Fruit fly (Drosophila melanogaster) whole organism, embryonic: ENCODE results near the gene Lamtor3.

Experiments used
- B-H2 ChIP-seq: fragments of 200-800 bp; sonication (Bioruptor generic); optimal IDR thresholded peaks from 2 replicates; lab custom pipeline; 2018; ENCODE audit warnings: missing biosample characterization, mild to moderate bottlenecking, missing genetic modification characterization
- Bgb ChIP-seq: fragments of 200-800 bp; sonication (Bioruptor generic); IDR thresholded peaks from 2 replicates; pipeline ENCODE4 v1.3.6; 2022; ENCODE audit warnings: missing biosample characterization, missing genetic modification characterization; ENCODE audit not compliant: partially characterized antibody
- CG11560 ChIP-seq: fragments of 200-800 bp; sonication (Bioruptor generic); IDR thresholded peaks from 3 replicates; pipeline ENCODE4 v1.3.6; 2022; ENCODE audit warnings: missing biosample characterization, missing genetic modification characterization
- CG11723 ChIP-seq: fragments of 200-800 bp; sonication (Bioruptor generic); optimal IDR thresholded peaks from 2 replicates; lab custom pipeline; 2017; ENCODE audit warnings: missing biosample characterization, mild to moderate bottlenecking, missing genetic modification characterization
- CG12659 ChIP-seq: fragments of 200-800 bp; sonication (Bioruptor generic); optimal IDR thresholded peaks from 3 replicates; lab custom pipeline; 2017; ENCODE audit warnings: mild to moderate bottlenecking, missing biosample characterization, missing genetic modification reagents, missing genetic modification characterization
- CG13123 ChIP-seq: fragments of 200-800 bp; sonication (Bioruptor generic); optimal IDR thresholded peaks from 2 replicates; lab custom pipeline; 2016; ENCODE audit warnings: missing biosample characterization, missing genetic modification characterization
- CG14667 ChIP-seq: fragments of 200-800 bp; sonication (Bioruptor generic); IDR thresholded peaks from 2 replicates; pipeline ENCODE4 v1.3.6; 2022; ENCODE audit warnings: missing biosample characterization, missing genetic modification characterization
- CG18011 ChIP-seq: fragments of 200-800 bp; sonication (Bioruptor generic); optimal IDR thresholded peaks from 2 replicates; lab custom pipeline; 2017; ENCODE audit warnings: missing biosample characterization, missing genetic modification characterization, mild to moderate bottlenecking, moderate library complexity, missing genotype
- CG2116 ChIP-seq: fragments of 200-800 bp; sonication (Bioruptor generic); optimal IDR thresholded peaks from 3 replicates; lab custom pipeline; 2018; ENCODE audit warnings: missing biosample characterization, mild to moderate bottlenecking, missing genetic modification characterization
- CG31388 ChIP-seq: fragments of 200-800 bp; sonication (Bioruptor generic); optimal IDR thresholded peaks from 2 replicates; lab custom pipeline; 2016; ENCODE audit warnings: missing biosample characterization, missing genetic modification characterization
- CG32532 ChIP-seq: fragments of 200-800 bp; sonication (Bioruptor generic); IDR thresholded peaks from 2 replicates; pipeline ENCODE4 v1.3.6; 2022; ENCODE audit warnings: missing biosample characterization, missing genetic modification characterization
- CG32772 ChIP-seq: fragments of 200-800 bp; sonication (Bioruptor generic); IDR thresholded peaks from 2 replicates; pipeline ENCODE4 v1.3.6; 2022; ENCODE audit warnings: missing biosample characterization, missing genetic modification characterization
- CG33213 ChIP-seq: fragments of 200-800 bp; sonication (Bioruptor generic); optimal IDR thresholded peaks from 3 replicates; lab custom pipeline; 2016; ENCODE audit warnings: missing biosample characterization, missing genetic modification characterization
- CG43689 ChIP-seq: fragments of 200-800 bp; sonication (Bioruptor generic); IDR thresholded peaks from 2 replicates; pipeline ENCODE4 v1.3.6; 2022; ENCODE audit warnings: missing biosample characterization, missing genetic modification characterization
- CG6689 ChIP-seq: fragments of 200-800 bp; sonication (Bioruptor generic); IDR thresholded peaks from 2 replicates; pipeline ENCODE4 v1.3.6; 2022; ENCODE audit warnings: missing biosample characterization, missing genetic modification characterization
- CG9727 ChIP-seq: fragments of 200-800 bp; sonication (Bioruptor generic); optimal IDR thresholded peaks from 3 replicates; lab custom pipeline; 2017; ENCODE audit warnings: missing biosample characterization, mild to moderate bottlenecking, missing genetic modification characterization
- CG9876 ChIP-seq: fragments of 200-800 bp; sonication (Bioruptor generic); optimal IDR thresholded peaks from 2 replicates; lab custom pipeline; 2016; ENCODE audit warnings: missing biosample characterization, missing genetic modification characterization
- Deaf1 ChIP-seq: fragments of 200-800 bp; optimal IDR thresholded peaks from 3 replicates; lab custom pipeline; 2019; ENCODE audit warnings: missing biosample characterization, mild to moderate bottlenecking, missing genetic modification characterization, moderate library complexity
- Drgx ChIP-seq: fragments of 200-800 bp; sonication (Bioruptor generic); IDR thresholded peaks from 2 replicates; pipeline ENCODE4 v1.3.6; 2022; ENCODE audit warnings: missing biosample characterization, missing genetic modification characterization
- Ets65A ChIP-seq: fragments of 200-800 bp; sonication (Bioruptor generic); peaks from one replicate; lab custom pipeline; 2016; ENCODE audit warnings: missing biosample characterization, missing genetic modification characterization
- H15 ChIP-seq: fragments of 200-800 bp; sonication (Bioruptor generic); IDR thresholded peaks from 3 replicates; pipeline ENCODE4 v1.3.6; 2022; ENCODE audit warnings: missing biosample characterization, missing genetic modification characterization
- HmgZ ChIP-seq: fragments of 200-800 bp; sonication (Bioruptor generic); optimal IDR thresholded peaks from 2 replicates; lab custom pipeline; 2018; ENCODE audit warnings: missing biosample characterization, mild to moderate bottlenecking, missing genetic modification characterization
- Hr39 ChIP-seq: fragments of >200 bp; optimal IDR thresholded peaks from 2 replicates; lab custom pipeline; 2017
- Hr78 ChIP-seq, 2 experiments: fragments of 200-800 bp in 1 of 2; fragments of >200 bp in 1 of 2; sonication (Bioruptor generic) in 1 of 2; optimal IDR thresholded peaks; 2 replicates each; lab custom pipeline; 2017 to 2019; ENCODE audit warnings: missing biosample characterization in 2 of 2, missing genetic modification characterization in 2 of 2, mild to moderate bottlenecking in 1 of 2, moderate library complexity in 1 of 2
- Lim3 ChIP-seq: fragments of 200-800 bp; sonication (Bioruptor generic); IDR thresholded peaks from 2 replicates; pipeline ENCODE4 v1.3.6; 2022; ENCODE audit warnings: missing biosample characterization, missing genetic modification characterization
- Meics ChIP-seq: fragments of 200-800 bp; sonication (Bioruptor generic); optimal IDR thresholded peaks from 2 replicates; lab custom pipeline; 2017; ENCODE audit warnings: missing biosample characterization, mild to moderate bottlenecking, missing genetic modification characterization
- NFAT ChIP-seq: fragments of 200-800 bp; sonication (Bioruptor generic); IDR thresholded peaks from 2 replicates; pipeline ENCODE4 v1.3.6; 2022; ENCODE audit warnings: missing biosample characterization, missing genetic modification characterization
- Pdp1 ChIP-seq, 2 experiments: fragments of 200-800 bp; sonication (Bioruptor generic); optimal IDR thresholded peaks; 3 replicates each; lab custom pipeline; 2016; ENCODE audit warnings: missing biosample characterization in 2 of 2, missing genetic modification characterization in 2 of 2, mild to moderate bottlenecking in 1 of 2, moderate library complexity in 1 of 2
- Sin3A ChIP-seq: fragments of >200 bp; optimal IDR thresholded peaks from 2 replicates; lab custom pipeline; 2018
- Usf ChIP-seq: fragments of 200-800 bp; sonication (Bioruptor generic); optimal IDR thresholded peaks from 2 replicates; lab custom pipeline; 2017; ENCODE audit warnings: missing genotype, missing biosample characterization, missing genetic modification characterization
- Xrp1 ChIP-seq: fragments of 200-800 bp; sonication (Bioruptor generic); IDR thresholded peaks from 2 replicates; pipeline ENCODE4 v1.3.6; 2022; ENCODE audit warnings: missing biosample characterization, missing genetic modification characterization
- YL-1 ChIP-seq: fragments of 200-800 bp; sonication (Bioruptor generic); optimal IDR thresholded peaks from 3 replicates; lab custom pipeline; 2017; ENCODE audit warnings: missing biosample characterization, mild to moderate bottlenecking, missing genetic modification characterization
- ab ChIP-seq: fragments of 200-800 bp; sonication (Bioruptor generic); optimal IDR thresholded peaks from 2 replicates; lab custom pipeline; 2016; ENCODE audit warnings: missing biosample characterization, missing genetic modification characterization
- aop ChIP-seq: fragments of 200-800 bp; sonication (Bioruptor generic); IDR thresholded peaks from 2 replicates; pipeline ENCODE4 v1.3.6; 2022; ENCODE audit warnings: missing biosample characterization, missing genetic modification characterization
- ap ChIP-seq: fragments of 200-800 bp; sonication (Bioruptor generic); IDR thresholded peaks from 2 replicates; pipeline ENCODE4 v1.3.6; 2022; ENCODE audit warnings: missing biosample characterization, missing genetic modification characterization
- ash1 ChIP-seq: fragments of 200-800 bp; sonication (Bioruptor generic); optimal IDR thresholded peaks from 2 replicates; lab custom pipeline; 2018; ENCODE audit warnings: missing biosample characterization, mild to moderate bottlenecking, missing genetic modification characterization
- bowl ChIP-seq: fragments of 200-800 bp; sonication (Bioruptor generic); IDR thresholded peaks from 2 replicates; pipeline ENCODE4 v1.3.6; 2022; ENCODE audit warnings: missing biosample characterization, missing genetic modification characterization
- cad ChIP-seq: fragments of >200 bp; optimal IDR thresholded peaks from 2 replicates; lab custom pipeline; 2017; ENCODE audit warnings: missing biosample characterization, missing genetic modification characterization
- chif ChIP-seq, 2 experiments: fragments of 200-800 bp; sonication (Bioruptor generic); optimal IDR thresholded peaks; 3 replicates each; lab custom pipeline; 2016; ENCODE audit warnings: missing biosample characterization in 2 of 2, missing genetic modification characterization in 2 of 2
- dimm ChIP-seq: fragments of 200-800 bp; sonication (Bioruptor generic); IDR thresholded peaks from 2 replicates; pipeline ENCODE4 v1.3.6; 2022; ENCODE audit warnings: missing biosample characterization, missing genetic modification characterization
- klu ChIP-seq: fragments of 200-800 bp; sonication (Bioruptor generic); IDR thresholded peaks from 2 replicates; pipeline ENCODE4 v1.3.6; 2022; ENCODE audit warnings: missing biosample characterization, missing genetic modification characterization
- lola ChIP-seq, 3 experiments: fragments of >200 bp in 2 of 3; fragments of 200-800 bp in 1 of 3; sonication (Bioruptor generic) in 1 of 3; optimal IDR thresholded peaks; 2 replicates each; lab custom pipeline; 2017 to 2019; ENCODE audit warnings: missing biosample characterization in 3 of 3, missing genetic modification characterization in 3 of 3, mild to moderate bottlenecking in 1 of 3, moderate library complexity in 1 of 3
- lov ChIP-seq, 2 experiments: fragments of 200-800 bp in 1 of 2; fragments of >200 bp in 1 of 2; sonication (Bioruptor generic) in 1 of 2; IDR thresholded peaks in 1 of 2; optimal IDR thresholded peaks in 1 of 2; 2 replicates in 1 of 2; 3 replicates in 1 of 2; pipeline versions ENCODE4 v1.3.6 to Lab custom; 2017 to 2022; ENCODE audit warnings: missing biosample characterization in 1 of 2, missing genetic modification characterization in 1 of 2
- ranshi ChIP-seq: fragments of 200-800 bp; sonication (Bioruptor generic); IDR thresholded peaks from 2 replicates; pipeline ENCODE4 v1.3.6; 2022; ENCODE audit warnings: missing biosample characterization, missing genetic modification characterization
- repo ChIP-seq: fragments of 200-800 bp; sonication (Bioruptor generic); optimal IDR thresholded peaks from 2 replicates; lab custom pipeline; 2016; ENCODE audit warnings: missing biosample characterization, missing genetic modification characterization
- row ChIP-seq: fragments of 200-800 bp; sonication (Bioruptor generic); IDR thresholded peaks from 3 replicates; pipeline ENCODE4 v1.3.6; 2022; ENCODE audit warnings: missing biosample characterization, missing genetic modification characterization
- slbo ChIP-seq: fragments of 200-800 bp; sonication (Bioruptor generic); IDR thresholded peaks from 2 replicates; pipeline ENCODE4 v1.3.6; 2022; ENCODE audit warnings: missing biosample characterization, missing genetic modification characterization
- so ChIP-seq: fragments of 200-800 bp; sonication (Bioruptor generic); IDR thresholded peaks from 3 replicates; pipeline ENCODE4 v1.3.6; 2022; ENCODE audit warnings: missing biosample characterization, missing genetic modification characterization
- tx ChIP-seq: fragments of 200-800 bp; sonication (Bioruptor generic); optimal IDR thresholded peaks from 2 replicates; lab custom pipeline; 2016; ENCODE audit warnings: missing biosample characterization, missing genetic modification characterization
- vvl ChIP-seq: fragments of 200-800 bp; sonication (Bioruptor generic); IDR thresholded peaks from 2 replicates; pipeline ENCODE4 v1.3.6; 2022; ENCODE audit warnings: missing biosample characterization, missing genetic modification characterization
- z ChIP-seq: fragments of 200-800 bp; sonication (Bioruptor generic); IDR thresholded peaks from 3 replicates; pipeline ENCODE4 v1.3.6; 2022; ENCODE audit warnings: missing biosample characterization, missing genetic modification characterization

Gene Lamtor3

dm6 chr2L:17472582-17473524, 8.2 kb upstream of the Lamtor3 start, which contains the start of gene BicD (continued):
- TF ChIP-seq HmgZ (tag; lab: Kevin White, UChicago): peak; percentile 73
- no peak for TF ChIP-seq ranshi (GFP tag; lab: Robert Waterston, UW)
- no peak for TF ChIP-seq CG9876
- TF ChIP-seq dimm (GFP tag; lab: Robert Waterston, UW): no peak
- TF ChIP-seq ash1 (GFP tag; lab: Kevin White, UChicago): no peak
- TF ChIP-seq CG32772 (GFP tag; lab: Robert Waterston, UW): no peak
- peak; percentile 87 for TF ChIP-seq CG2116 (GFP tag; lab: Kevin White, UChicago)
- no peak for TF ChIP-seq lov (optimal IDR thresholded peaks at IDR 0.05; lab: Kevin White, UChicago)
- TF ChIP-seq lov (GFP tag; IDR thresholded peaks at IDR 0.05; lab: Robert Waterston, UW): no peak
- TF ChIP-seq Drgx: no peak
- peak; percentile 28 for TF ChIP-seq CG9727
- TF ChIP-seq CG13123 (GFP tag; lab: Kevin White, UChicago): no peak
- no peak for TF ChIP-seq lola (GFP tag; optimal IDR thresholded peaks at IDR 0.05; lab: Kevin White, UChicago)
- TF ChIP-seq vvl (GFP tag; lab: Robert Waterston, UW): 0 out of 2 replicates have a peak, but pooled peaks have one; percentile 23
- no peak for TF ChIP-seq ap (GFP tag; lab: Robert Waterston, UW)
- no peak for TF ChIP-seq CG11723 (GFP tag; lab: Kevin White, UChicago)
- no peak for TF ChIP-seq Lim3 (GFP tag; lab: Robert Waterston, UW)
- TF ChIP-seq bowl (GFP tag; lab: Robert Waterston, UW): no peak
- peak in 1 of 2 experiments; percentile 62 for TF ChIP-seq Pdp1 (GFP tag; optimal IDR thresholded peaks at IDR 0.05; lab: Kevin White, UChicago)
- TF ChIP-seq Ets65A: no peak
- no peak for TF ChIP-seq CG6689
- no peak for TF ChIP-seq B-H2 (GFP tag; lab: Kevin White, UChicago)
- peak; percentile 9 for TF ChIP-seq Sin3A (lab: Kevin White, UChicago)
- no peak for TF ChIP-seq CG31388 (GFP tag; lab: Kevin White, UChicago)
- TF ChIP-seq so (GFP tag; lab: Robert Waterston, UW): no peak
- TF ChIP-seq row (GFP tag; lab: Robert Waterston, UW): no peak
- no peak for TF ChIP-seq cad (GFP tag; lab: Kevin White, UChicago)
- TF ChIP-seq Xrp1: no peak
- TF ChIP-seq klu: no peak
- no peak for TF ChIP-seq CG18011 (GFP tag; lab: Kevin White, UChicago)
- TF ChIP-seq Meics: no peak
- no peak for TF ChIP-seq Hr39 (lab: Kevin White, UChicago)
- no peak for TF ChIP-seq CG14667
- TF ChIP-seq aop (GFP tag; lab: Robert Waterston, UW): no peak
- no peak for TF ChIP-seq CG43689 (GFP tag; lab: Robert Waterston, UW)
- no peak for TF ChIP-seq tx (GFP tag; lab: Kevin White, UChicago)
- TF ChIP-seq YL-1 (GFP tag; lab: Kevin White, UChicago): peak; percentile 76
- TF ChIP-seq repo (GFP tag; lab: Kevin White, UChicago): no peak
- TF ChIP-seq ab (GFP tag; lab: Kevin White, UChicago): no peak
- no peak for TF ChIP-seq H15 (GFP tag; lab: Robert Waterston, UW)
- no peak for TF ChIP-seq CG33213 (GFP tag; lab: Kevin White, UChicago)
- TF ChIP-seq CG12659 (GFP tag; lab: Kevin White, UChicago): peak; percentile 80
- TF ChIP-seq NFAT (GFP tag; lab: Robert Waterston, UW): no peak
- no peak for TF ChIP-seq z (GFP tag; lab: Robert Waterston, UW)
- no peak for TF ChIP-seq chif (GFP tag; optimal IDR thresholded peaks at IDR 0.05; lab: Kevin White, UChicago)
- peak; percentile 34 for TF ChIP-seq Deaf1 (tag; lab: Kevin White, UChicago)
- no peak for TF ChIP-seq slbo (GFP tag; lab: Robert Waterston, UW)
- TF ChIP-seq Hr78 (GFP tag; optimal IDR thresholded peaks at IDR 0.05; lab: Kevin White, UChicago): no peak
- TF ChIP-seq Usf: no peak
- TF ChIP-seq CG11560 (tag; lab: Robert Waterston, UW): peak; percentile 97
- TF ChIP-seq CG32532 (GFP tag; lab: Robert Waterston, UW): no peak
- peak; percentile 56 for TF ChIP-seq Bgb (GFP tag; lab: Robert Waterston, UW)
